Fruit fly (Drosophila melanogaster) whole organism, embryonic: ENCODE results near the gene CG13699.

Experiments used
- CG10209 ChIP-seq: fragments of 200-800 bp; sonication (Bioruptor generic); optimal IDR thresholded peaks from 3 replicates; lab custom pipeline; 2017; ENCODE audit warnings: missing biosample characterization, mild to moderate bottlenecking, missing genetic modification characterization, missing genetic modification reagents
- CG11247 ChIP-seq: fragments of 200-800 bp; sonication (Bioruptor generic); IDR thresholded peaks from 2 replicates; pipeline ENCODE4 v1.3.6; 2022; ENCODE audit warnings: missing biosample characterization, missing genetic modification characterization
- CG11695 ChIP-seq: fragments of 200-800 bp; sonication (Bioruptor generic); IDR thresholded peaks from 3 replicates; pipeline ENCODE4 v1.3.6; 2022; ENCODE audit warnings: missing biosample characterization, missing genetic modification characterization
- CG12744 ChIP-seq: fragments of 200-800 bp; sonication (Bioruptor generic); optimal IDR thresholded peaks from 2 replicates; lab custom pipeline; 2016; ENCODE audit warnings: missing biosample characterization, missing genetic modification characterization
- CG12769 ChIP-seq: fragments of 200-800 bp; sonication (Bioruptor generic); optimal IDR thresholded peaks from 2 replicates; lab custom pipeline; 2019; ENCODE audit warnings: missing biosample characterization, mild to moderate bottlenecking, missing genetic modification characterization, moderate library complexity
- CG13296 ChIP-seq: fragments of 200-800 bp; sonication (Bioruptor generic); optimal IDR thresholded peaks from 3 replicates; lab custom pipeline; 2018; ENCODE audit warnings: missing biosample characterization, mild to moderate bottlenecking, missing genetic modification characterization
- CG14050 ChIP-seq: fragments of 200-800 bp; sonication (Bioruptor generic); IDR thresholded peaks from 3 replicates; pipeline ENCODE4 v1.3.6; 2022; ENCODE audit warnings: missing biosample characterization, missing genetic modification characterization
- CG17568 ChIP-seq: fragments of 200-800 bp; sonication (Bioruptor generic); optimal IDR thresholded peaks from 2 replicates; lab custom pipeline; 2018; ENCODE audit warnings: missing biosample characterization, mild to moderate bottlenecking, missing genetic modification characterization, moderate library complexity
- CG2199 ChIP-seq: fragments of 200-800 bp; sonication (Bioruptor generic); IDR thresholded peaks from 3 replicates; pipeline ENCODE4 v1.3.6; 2022; ENCODE audit warnings: missing biosample characterization, missing genetic modification characterization
- CG4360 ChIP-seq: fragments of 200-800 bp; sonication (Bioruptor generic); IDR thresholded peaks from 2 replicates; pipeline ENCODE4 v1.3.6; 2022; ENCODE audit warnings: missing biosample characterization, missing genetic modification characterization
- CG4707 ChIP-seq: fragments of 200-800 bp; sonication (Bioruptor generic); optimal IDR thresholded peaks from 2 replicates; lab custom pipeline; 2018; ENCODE audit warnings: missing biosample characterization, mild to moderate bottlenecking, missing genetic modification characterization, moderate library complexity
- CG5953 ChIP-seq: fragments of 200-800 bp; sonication (Bioruptor generic); IDR thresholded peaks from 2 replicates; pipeline ENCODE4 v1.3.6; 2022; ENCODE audit warnings: missing biosample characterization, missing genetic modification characterization
- CG6791 ChIP-seq: fragments of 200-800 bp; sonication (Bioruptor generic); IDR thresholded peaks from 3 replicates; pipeline ENCODE4 v1.3.6; 2022; ENCODE audit warnings: missing biosample characterization, missing genetic modification characterization; ENCODE audit not compliant: partially characterized antibody
- CG9437 ChIP-seq: fragments of 200-800 bp; sonication (Bioruptor generic); optimal IDR thresholded peaks from 2 replicates; lab custom pipeline; 2018; ENCODE audit warnings: missing biosample characterization, mild to moderate bottlenecking, missing genetic modification characterization
- Dad ChIP-seq: fragments of 200-800 bp; sonication (Bioruptor generic); optimal IDR thresholded peaks from 3 replicates; lab custom pipeline; 2016; ENCODE audit warnings: missing biosample characterization, missing genetic modification characterization
- Dbx ChIP-seq: fragments of 200-800 bp; sonication (Bioruptor generic); IDR thresholded peaks from 3 replicates; pipeline ENCODE4 v1.3.6; 2022; ENCODE audit warnings: missing biosample characterization, missing genetic modification characterization
- Doc3 ChIP-seq: fragments of 200-800 bp; sonication (Bioruptor generic); IDR thresholded peaks from 3 replicates; pipeline ENCODE4 v1.3.6; 2022; ENCODE audit warnings: missing biosample characterization, missing genetic modification characterization; ENCODE audit not compliant: partially characterized antibody
- Drgx ChIP-seq: fragments of 200-800 bp; sonication (Bioruptor generic); IDR thresholded peaks from 2 replicates; pipeline ENCODE4 v1.3.6; 2022; ENCODE audit warnings: missing biosample characterization, missing genetic modification characterization
- Lhr ChIP-seq: fragments of 200-800 bp; sonication (Bioruptor generic); optimal IDR thresholded peaks from 3 replicates; lab custom pipeline; 2017; ENCODE audit warnings: mild to moderate bottlenecking, missing biosample characterization, missing genetic modification reagents, missing genetic modification characterization
- MTF-1 ChIP-seq: fragments of 200-800 bp; sonication (Bioruptor generic); optimal IDR thresholded peaks from 2 replicates; lab custom pipeline; 2018; ENCODE audit warnings: missing biosample characterization, mild to moderate bottlenecking, missing genetic modification characterization, borderline replicate concordance
- NC2α ChIP-seq: fragments of 200-800 bp; sonication (Bioruptor generic); optimal IDR thresholded peaks from 2 replicates; lab custom pipeline; 2016; ENCODE audit warnings: missing biosample characterization, missing genetic modification characterization
- Nf-YB ChIP-seq: fragments of 200-800 bp; sonication (Bioruptor generic); optimal IDR thresholded peaks from 3 replicates; lab custom pipeline; 2019; ENCODE audit warnings: missing biosample characterization, mild to moderate bottlenecking, missing genetic modification characterization, moderate library complexity
- PHDP ChIP-seq: fragments of 200-800 bp; sonication (Bioruptor generic); optimal IDR thresholded peaks from 3 replicates; lab custom pipeline; 2018; ENCODE audit warnings: missing biosample characterization, mild to moderate bottlenecking, missing genetic modification characterization, moderate library complexity
- Scr ChIP-seq: fragments of 200-800 bp; sonication (Bioruptor generic); IDR thresholded peaks from 2 replicates; pipeline ENCODE4 v1.3.6; 2022; ENCODE audit warnings: missing biosample characterization, missing genetic modification characterization; ENCODE audit not compliant: partially characterized antibody
- Sry-β ChIP-seq: fragments of 200-800 bp; sonication (Bioruptor generic); optimal IDR thresholded peaks from 2 replicates; lab custom pipeline; 2018; ENCODE audit warnings: missing biosample characterization, mild to moderate bottlenecking, missing genetic modification characterization, moderate library complexity
- Tbp ChIP-seq: fragments of >200 bp; optimal IDR thresholded peaks from 2 replicates; lab custom pipeline; 2018; ENCODE audit warnings: missing biosample characterization, missing genetic modification characterization
- Xbp1 ChIP-seq: fragments of 200-800 bp; sonication (Bioruptor generic); optimal IDR thresholded peaks from 3 replicates; lab custom pipeline; 2016; ENCODE audit warnings: missing biosample characterization, mild to moderate bottlenecking, missing genetic modification characterization
- ci ChIP-seq: fragments of 200-800 bp; sonication (Bioruptor generic); IDR thresholded peaks from 3 replicates; pipeline ENCODE4 v1.3.6; 2022; ENCODE audit warnings: missing biosample characterization, missing genetic modification characterization
- crc ChIP-seq: fragments of 200-800 bp; sonication (Bioruptor generic); optimal IDR thresholded peaks from 2 replicates; lab custom pipeline; 2016; ENCODE audit warnings: missing biosample characterization, missing genetic modification characterization
- crol ChIP-seq: fragments of 200-800 bp; sonication (Bioruptor generic); IDR thresholded peaks from 2 replicates; pipeline ENCODE4 v1.3.6; 2022; ENCODE audit warnings: missing biosample characterization, missing genetic modification characterization
- dpn ChIP-seq, 2 experiments: fragments of 200-800 bp; sonication (Bioruptor generic); optimal IDR thresholded peaks; 3 replicates each; lab custom pipeline; 2016; ENCODE audit warnings: missing biosample characterization in 2 of 2, missing genetic modification characterization in 2 of 2
- gsb-n ChIP-seq: fragments of 200-800 bp; sonication (Bioruptor generic); optimal IDR thresholded peaks from 3 replicates; lab custom pipeline; 2018; ENCODE audit warnings: missing biosample characterization, mild to moderate bottlenecking, missing genetic modification characterization
- gt ChIP-seq: fragments of 200-800 bp; sonication (Bioruptor generic); IDR thresholded peaks from 2 replicates; pipeline ENCODE4 v1.3.6; 2022; ENCODE audit warnings: missing biosample characterization, missing genetic modification characterization
- kni ChIP-seq: fragments of 200-800 bp; sonication (Bioruptor generic); optimal IDR thresholded peaks from 3 replicates; lab custom pipeline; 2017; ENCODE audit warnings: mild to moderate bottlenecking, missing biosample characterization, missing genetic modification reagents, missing genetic modification characterization
- mld ChIP-seq: fragments of 200-800 bp; sonication (Bioruptor generic); IDR thresholded peaks from 3 replicates; pipeline ENCODE4 v1.3.6; 2022; ENCODE audit warnings: missing biosample characterization, missing genetic modification characterization; ENCODE audit not compliant: partially characterized antibody
- p53 ChIP-seq: fragments of 200-800 bp; sonication (Bioruptor generic); optimal IDR thresholded peaks from 2 replicates; lab custom pipeline; 2016; ENCODE audit warnings: missing biosample characterization, missing genetic modification characterization
- pan ChIP-seq, 4 experiments: fragments of >200 bp in 3 of 4; fragments of 200-800 bp in 1 of 4; sonication (Bioruptor generic) in 1 of 4; optimal IDR thresholded peaks in 3 of 4; IDR thresholded peaks in 1 of 4; 2 replicates each; pipeline versions ENCODE4 v1.3.6 to Lab custom; 2017 to 2022; ENCODE audit warnings: missing biosample characterization in 2 of 4, missing genetic modification characterization in 2 of 4, mixed read lengths in 1 of 4
- pfk ChIP-seq: fragments of 200-800 bp; sonication (Bioruptor generic); optimal IDR thresholded peaks from 2 replicates; lab custom pipeline; 2018; ENCODE audit warnings: missing biosample characterization, mild to moderate bottlenecking, missing genetic modification characterization, moderate library complexity
- pros ChIP-seq: fragments of 200-800 bp; sonication (Bioruptor generic); optimal IDR thresholded peaks from 3 replicates; lab custom pipeline; 2019; ENCODE audit warnings: missing biosample characterization, mild to moderate bottlenecking, missing genetic modification characterization, moderate library complexity
- sim ChIP-seq: fragments of 200-800 bp; sonication (Bioruptor generic); IDR thresholded peaks from 2 replicates; pipeline ENCODE4 v1.3.6; 2022; ENCODE audit warnings: missing biosample characterization, missing genetic modification characterization
- sqz ChIP-seq: fragments of 200-800 bp; sonication (Bioruptor generic); optimal IDR thresholded peaks from 3 replicates; lab custom pipeline; 2018; ENCODE audit warnings: missing biosample characterization, mild to moderate bottlenecking, missing genetic modification characterization
- twi ChIP-seq: fragments of 200-800 bp; optimal IDR thresholded peaks from 2 replicates; lab custom pipeline; 2019; ENCODE audit warnings: missing biosample characterization, mild to moderate bottlenecking, missing genetic modification characterization, moderate library complexity
- unc-4 ChIP-seq: fragments of 200-800 bp; sonication (Bioruptor generic); IDR thresholded peaks from 2 replicates; pipeline ENCODE4 v1.3.6; 2022; ENCODE audit warnings: missing biosample characterization, missing genetic modification characterization; ENCODE audit not compliant: partially characterized antibody
- usp ChIP-seq: fragments of >200 bp; optimal IDR thresholded peaks from 2 replicates; lab custom pipeline; 2017; ENCODE audit warnings: missing biosample characterization, missing genetic modification characterization
- vvl ChIP-seq: fragments of 200-800 bp; sonication (Bioruptor generic); IDR thresholded peaks from 2 replicates; pipeline ENCODE4 v1.3.6; 2022; ENCODE audit warnings: missing biosample characterization, missing genetic modification characterization
- yki ChIP-seq: fragments of >200 bp; optimal IDR thresholded peaks from 3 replicates; lab custom pipeline; 2018
- zen ChIP-seq: fragments of 200-800 bp; sonication (Bioruptor generic); optimal IDR thresholded peaks from 3 replicates; lab custom pipeline; 2018; ENCODE audit warnings: missing biosample characterization, mild to moderate bottlenecking, missing genetic modification characterization, moderate library complexity

The CG13699 gene

DNA sequence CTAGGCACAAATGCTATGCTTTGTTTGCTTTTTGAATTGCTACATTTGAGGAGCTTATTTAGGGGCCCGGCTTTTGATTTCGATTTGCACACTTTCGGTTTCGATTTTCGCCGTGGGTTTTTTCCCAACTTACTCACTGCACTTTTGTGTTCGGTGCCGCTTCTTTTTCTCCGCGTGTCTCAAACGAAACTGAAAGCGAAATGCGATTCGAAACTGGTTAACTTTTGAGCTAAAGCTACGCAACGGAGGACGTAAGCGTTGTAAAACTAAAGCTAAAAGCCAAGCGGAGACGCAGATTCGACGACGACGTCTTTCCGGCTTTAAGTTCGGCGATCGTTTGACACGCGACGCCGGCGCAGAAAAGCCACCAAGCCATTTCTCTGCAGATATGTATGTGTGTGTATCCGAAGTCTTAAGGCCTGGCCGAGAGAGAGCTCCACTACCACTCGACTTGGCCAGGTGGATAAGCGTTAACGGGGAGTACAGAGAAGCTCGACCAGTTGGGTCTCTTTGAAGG, at the start of gene CG13699 (continued):
- TF ChIP-seq CG11695 (GFP tag; lab: Robert Waterston, UW) (no peak), Dad (GFP tag; lab: Kevin White, UChicago) (no peak), Doc3 (no peak), NC2α (GFP tag; lab: Kevin White, UChicago) (no peak), MTF-1 (no peak), Sry-β (no peak), CG12744 (GFP tag; lab: Kevin White, UChicago) (no peak), CG2199 (GFP tag; lab: Robert Waterston, UW) (no peak), Xbp1 (no peak), CG10209 (GFP tag; lab: Kevin White, UChicago) (no peak), Nf-YB (GFP tag; lab: Kevin White, UChicago) (no peak), zen (tag; lab: Kevin White, UChicago) (no peak), Drgx (GFP tag; lab: Robert Waterston, UW) (0 out of 2 replicates have a peak, but pooled peaks have one; percentile 9), CG14050 (no peak), CG9437 (GFP tag; lab: Kevin White, UChicago) (peak; percentile 13), ci (0 out of 3 replicates have a peak, but pooled peaks have one; percentile 28), gt (no peak)

DNA sequence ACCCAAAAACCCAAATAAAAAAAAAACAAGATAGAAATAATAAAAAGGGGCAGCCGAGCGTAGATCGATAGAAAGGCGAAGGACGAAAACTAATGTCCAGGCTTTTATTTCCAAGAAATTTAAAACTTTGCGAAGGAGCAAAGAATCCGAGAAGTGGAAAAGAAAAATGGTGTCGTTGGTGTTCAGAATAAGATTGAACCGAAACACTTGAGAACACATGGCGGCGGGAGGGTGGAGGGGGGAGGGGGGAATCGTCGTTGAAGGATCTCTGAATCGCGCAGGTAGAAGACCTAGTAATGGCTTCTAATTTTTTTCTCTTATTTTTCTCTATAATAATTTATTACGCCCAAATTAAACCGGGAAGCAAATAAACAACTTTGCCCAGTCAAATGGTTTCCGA, 43.2 kb upstream of the CG13699 start:
- TF ChIP-seq sim (no peak), sqz (GFP tag; lab: Kevin White, UChicago) (peak; percentile 40), Tbp (GFP tag; lab: Kevin White, UChicago) (no peak), pros (GFP tag; lab: Kevin White, UChicago) (peak; percentile 57), CG13296 (GFP tag; lab: Kevin White, UChicago) (no peak), crol (GFP tag; lab: Robert Waterston, UW) (peak; percentile 86), crc (GFP tag; lab: Kevin White, UChicago) (no peak), yki (lab: Kevin White, UChicago) (no peak), twi (tag; lab: Kevin White, UChicago) (peak; percentile 87)

dm6 chr3L:18204366-18204765, 42.0 kb upstream of the CG13699 start:
- TF ChIP-seq pan (optimal IDR thresholded peaks at IDR 0.05; lab: Kevin White, UChicago), result no peak
- no peak for TF ChIP-seq pan (GFP tag; optimal IDR thresholded peaks at IDR 0.05 in 1 of 2, IDR thresholded peaks at IDR 0.05 in 1 of 2)
- TF ChIP-seq vvl (GFP tag; lab: Robert Waterston, UW), result peak; percentile 1; the same call in 1 of the 2 replicates
- no peak for TF ChIP-seq pfk
- TF ChIP-seq CG6791, result 0 out of 3 replicates have a peak, but pooled peaks have one; percentile 6
- peak; percentile 82 for TF ChIP-seq crol (GFP tag; lab: Robert Waterston, UW)
- TF ChIP-seq CG4707 (GFP tag; lab: Kevin White, UChicago), result no peak
- TF ChIP-seq CG12769, result peak; percentile 7
- peak; percentile 83 for TF ChIP-seq kni (GFP tag; lab: Kevin White, UChicago)
- TF ChIP-seq sqz (GFP tag; lab: Kevin White, UChicago), result peak; percentile 54
- peak; percentile 95 for TF ChIP-seq CG4360
- no peak for TF ChIP-seq PHDP (tag; lab: Kevin White, UChicago)
- TF ChIP-seq Drgx (GFP tag; lab: Robert Waterston, UW), result 0 out of 2 replicates have a peak, but pooled peaks have one; percentile 6
- TF ChIP-seq CG2199 (GFP tag; lab: Robert Waterston, UW), result peak; percentile 84; the same call in 2 of the 3 replicates

DNA sequence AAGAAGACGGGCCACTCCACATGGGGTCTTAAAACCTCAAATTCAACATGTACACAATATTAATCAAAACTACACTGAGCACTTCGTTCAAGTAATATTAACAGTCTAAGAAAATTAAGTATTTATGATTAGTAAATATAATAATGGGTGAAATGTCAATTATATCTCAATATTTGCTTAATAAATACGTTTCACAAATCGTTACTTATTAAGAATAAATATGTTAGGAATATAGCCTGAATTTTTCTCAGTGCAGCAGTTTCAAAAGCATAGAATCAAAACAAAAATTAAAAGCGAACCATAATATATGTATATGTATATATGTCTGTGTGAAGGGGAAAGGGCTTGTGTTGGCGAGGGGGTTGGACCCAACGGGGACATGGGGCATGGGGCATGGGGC, 41.6 kb upstream of the CG13699 start:
- TF ChIP-seq dpn (GFP tag; optimal IDR thresholded peaks at IDR 0.05; lab: Kevin White, UChicago) (peak in 1 of 2 experiments; percentile 12), gsb-n (tag; lab: Kevin White, UChicago) (peak; percentile 82), Scr (no peak), unc-4 (no peak), Dbx (GFP tag; lab: Robert Waterston, UW) (no peak), CG11247 (GFP tag; lab: Robert Waterston, UW) (no peak), usp (GFP tag; lab: Kevin White, UChicago) (no peak), p53 (GFP tag; lab: Kevin White, UChicago) (no peak), Lhr (GFP tag; lab: Kevin White, UChicago) (peak; percentile 32), mld (GFP tag; lab: Robert Waterston, UW) (no peak), CG17568 (GFP tag; lab: Kevin White, UChicago) (no peak), CG5953 (GFP tag; lab: Robert Waterston, UW) (no peak)
